Fruit fly (Drosophila melanogaster) whole organism, embryonic: ENCODE data around the gene Obp99a.

Experiments
- Atf3 ChIP-seq: fragments of 200-800 bp; sonication (Bioruptor generic); optimal IDR thresholded peaks from 3 replicates; lab custom pipeline; 2016; ENCODE audit warnings: missing biosample characterization, missing genetic modification characterization
- BtbVII ChIP-seq: fragments of 200-800 bp; sonication (Bioruptor generic); optimal IDR thresholded peaks from 3 replicates; lab custom pipeline; 2017; ENCODE audit warnings: missing biosample characterization, mild to moderate bottlenecking, missing genetic modification characterization
- CG10267 ChIP-seq: fragments of 200-800 bp; sonication (Bioruptor generic); optimal IDR thresholded peaks from 2 replicates; lab custom pipeline; 2018; ENCODE audit warnings: missing biosample characterization, mild to moderate bottlenecking, missing genetic modification characterization, moderate library complexity
- CG10321 ChIP-seq: fragments of 200-800 bp; sonication (Bioruptor generic); IDR thresholded peaks from 2 replicates; pipeline ENCODE4 v1.3.6; 2022; ENCODE audit warnings: missing biosample characterization, missing genetic modification characterization
- CG10654 ChIP-seq: fragments of 200-800 bp; sonication (Bioruptor generic); optimal IDR thresholded peaks from 2 replicates; lab custom pipeline; 2016; ENCODE audit warnings: missing biosample characterization, missing genetic modification characterization
- CG11398 ChIP-seq: fragments of 200-800 bp; sonication (Bioruptor generic); optimal IDR thresholded peaks from 2 replicates; lab custom pipeline; 2016; ENCODE audit warnings: missing biosample characterization, missing genetic modification characterization
- CG14050 ChIP-seq: fragments of 200-800 bp; sonication (Bioruptor generic); IDR thresholded peaks from 3 replicates; pipeline ENCODE4 v1.3.6; 2022; ENCODE audit warnings: missing biosample characterization, missing genetic modification characterization
- CG14667 ChIP-seq: fragments of 200-800 bp; sonication (Bioruptor generic); IDR thresholded peaks from 2 replicates; pipeline ENCODE4 v1.3.6; 2022; ENCODE audit warnings: missing biosample characterization, missing genetic modification characterization
- CG15073 ChIP-seq: fragments of 200-800 bp; sonication (Bioruptor generic); optimal IDR thresholded peaks from 2 replicates; lab custom pipeline; 2016; ENCODE audit warnings: missing biosample characterization, missing genetic modification characterization
- CG15514 ChIP-seq: fragments of 200-800 bp; sonication (Bioruptor generic); optimal IDR thresholded peaks from 3 replicates; lab custom pipeline; 2017; ENCODE audit warnings: missing biosample characterization, missing genetic modification characterization, mild to moderate bottlenecking, moderate library complexity, missing genetic modification reagents
- CG15601 ChIP-seq: fragments of 200-800 bp; sonication (Bioruptor generic); optimal IDR thresholded peaks from 3 replicates; lab custom pipeline; 2019; ENCODE audit warnings: missing biosample characterization, mild to moderate bottlenecking, missing genetic modification characterization, moderate library complexity
- CG1832 ChIP-seq: fragments of 200-800 bp; sonication (Bioruptor generic); optimal IDR thresholded peaks from 2 replicates; lab custom pipeline; 2017; ENCODE audit warnings: missing biosample characterization, mild to moderate bottlenecking, missing genetic modification characterization, inconsistent platforms
- CG2120 ChIP-seq: fragments of 200-800 bp; sonication (Bioruptor generic); optimal IDR thresholded peaks from 3 replicates; lab custom pipeline; 2016; ENCODE audit warnings: missing biosample characterization, missing genetic modification characterization
- CG30403 ChIP-seq: fragments of 200-800 bp; sonication (Bioruptor generic); optimal IDR thresholded peaks from 3 replicates; lab custom pipeline; 2016; ENCODE audit warnings: missing biosample characterization, missing genetic modification characterization
- CG31224 ChIP-seq: fragments of 200-800 bp; sonication (Bioruptor generic); IDR thresholded peaks from 2 replicates; pipeline ENCODE4 v1.3.6; 2022; ENCODE audit warnings: missing biosample characterization, missing genetic modification characterization
- CG32767 ChIP-seq: fragments of 200-800 bp; sonication (Bioruptor generic); IDR thresholded peaks from 2 replicates; pipeline ENCODE4 v1.3.6; 2022; ENCODE audit warnings: missing biosample characterization, missing genetic modification characterization
- CG4404 ChIP-seq: fragments of 200-800 bp; sonication (Bioruptor generic); IDR thresholded peaks from 2 replicates; pipeline ENCODE4 v1.3.6; 2022; ENCODE audit warnings: missing biosample characterization, missing genetic modification characterization
- CG4854 ChIP-seq: fragments of 200-800 bp; sonication (Bioruptor generic); optimal IDR thresholded peaks from 2 replicates; lab custom pipeline; 2016; ENCODE audit warnings: missing biosample characterization, missing genetic modification characterization, inconsistent platforms
- CG5180 ChIP-seq: fragments of 200-800 bp; sonication (Bioruptor generic); optimal IDR thresholded peaks from 3 replicates; lab custom pipeline; 2017; ENCODE audit warnings: missing biosample characterization, missing genetic modification characterization, mild to moderate bottlenecking, moderate library complexity, missing genetic modification reagents
- CG8924 ChIP-seq: fragments of 200-800 bp; optimal IDR thresholded peaks from 3 replicates; lab custom pipeline; 2019; ENCODE audit warnings: missing biosample characterization, mild to moderate bottlenecking, missing genetic modification characterization, moderate library complexity
- CG9609 ChIP-seq: fragments of 200-800 bp; sonication (Bioruptor generic); optimal IDR thresholded peaks from 3 replicates; lab custom pipeline; 2016; ENCODE audit warnings: missing biosample characterization, missing genetic modification characterization
- Deaf1 ChIP-seq: fragments of 200-800 bp; optimal IDR thresholded peaks from 3 replicates; lab custom pipeline; 2019; ENCODE audit warnings: missing biosample characterization, mild to moderate bottlenecking, missing genetic modification characterization, moderate library complexity
- Doc2 ChIP-seq: fragments of 200-800 bp; sonication (Bioruptor generic); IDR thresholded peaks from 2 replicates; pipeline ENCODE4 v1.3.6; 2022; ENCODE audit warnings: missing biosample characterization, missing genetic modification characterization
- Eip74EF ChIP-seq, 2 experiments: fragments of 200-800 bp in 1 of 2; fragments of >200 bp in 1 of 2; sonication (Bioruptor generic) in 1 of 2; optimal IDR thresholded peaks; 2 replicates each; lab custom pipeline; 2017 to 2019; ENCODE audit warnings: missing biosample characterization in 2 of 2, missing genetic modification characterization in 2 of 2, mild to moderate bottlenecking in 1 of 2, moderate library complexity in 1 of 2
- Nf-YC ChIP-seq: fragments of 200-800 bp; optimal IDR thresholded peaks from 3 replicates; lab custom pipeline; 2019; ENCODE audit warnings: missing biosample characterization, mild to moderate bottlenecking, missing genetic modification characterization, moderate library complexity
- Pdp1 ChIP-seq, 2 experiments: fragments of 200-800 bp; sonication (Bioruptor generic); optimal IDR thresholded peaks; 3 replicates each; lab custom pipeline; 2016; ENCODE audit warnings: missing biosample characterization in 2 of 2, missing genetic modification characterization in 2 of 2, mild to moderate bottlenecking in 1 of 2, moderate library complexity in 1 of 2
- Rx ChIP-seq: fragments of 200-800 bp; sonication (Bioruptor generic); IDR thresholded peaks from 2 replicates; pipeline ENCODE4 v1.3.6; 2022; ENCODE audit warnings: missing biosample characterization, missing genetic modification characterization
- Xbp1 ChIP-seq: fragments of 200-800 bp; sonication (Bioruptor generic); optimal IDR thresholded peaks from 3 replicates; lab custom pipeline; 2016; ENCODE audit warnings: missing biosample characterization, mild to moderate bottlenecking, missing genetic modification characterization
- YL-1 ChIP-seq: fragments of 200-800 bp; sonication (Bioruptor generic); optimal IDR thresholded peaks from 3 replicates; lab custom pipeline; 2017; ENCODE audit warnings: missing biosample characterization, mild to moderate bottlenecking, missing genetic modification characterization
- ara ChIP-seq: fragments of 200-800 bp; sonication (Bioruptor generic); IDR thresholded peaks from 2 replicates; pipeline ENCODE4 v1.3.6; 2022; ENCODE audit warnings: missing biosample characterization, missing genetic modification characterization
- bcd ChIP-seq: fragments of 200-800 bp; sonication (Bioruptor generic); optimal IDR thresholded peaks from 2 replicates; lab custom pipeline; 2017; ENCODE audit warnings: missing biosample characterization, mild to moderate bottlenecking, missing genetic modification characterization
- bsh ChIP-seq, 2 experiments: fragments of 200-800 bp; sonication (Bioruptor generic); optimal IDR thresholded peaks; 2 replicates each; lab custom pipeline; 2017 to 2018; ENCODE audit warnings: mild to moderate bottlenecking in 2 of 2, missing biosample characterization in 2 of 2, missing genetic modification characterization in 2 of 2, moderate library complexity in 1 of 2
- chinmo ChIP-seq: fragments of 200-800 bp; sonication (Bioruptor generic); IDR thresholded peaks from 4 replicates; pipeline ENCODE4 v1.3.6; 2022; ENCODE audit warnings: missing biosample characterization, missing genetic modification characterization; ENCODE audit not compliant: partially characterized antibody
- corto ChIP-seq: fragments of 200-800 bp; sonication (Bioruptor generic); optimal IDR thresholded peaks from 2 replicates; lab custom pipeline; 2016; ENCODE audit warnings: missing biosample characterization, mild to moderate bottlenecking, missing genetic modification characterization, moderate library complexity
- crol ChIP-seq: fragments of 200-800 bp; sonication (Bioruptor generic); IDR thresholded peaks from 2 replicates; pipeline ENCODE4 v1.3.6; 2022; ENCODE audit warnings: missing biosample characterization, missing genetic modification characterization
- emc ChIP-seq: fragments of 200-800 bp; sonication (Bioruptor generic); optimal IDR thresholded peaks from 2 replicates; lab custom pipeline; 2016; ENCODE audit warnings: missing biosample characterization, missing genetic modification characterization
- ftz-f1 ChIP-seq: fragments of 200-800 bp; sonication (Bioruptor generic); optimal IDR thresholded peaks from 2 replicates; lab custom pipeline; 2016; ENCODE audit warnings: missing biosample characterization, missing genetic modification characterization
- gcm2 ChIP-seq: fragments of 200-800 bp; sonication (Bioruptor generic); optimal IDR thresholded peaks from 2 replicates; lab custom pipeline; 2016; ENCODE audit warnings: missing biosample characterization, missing genetic modification characterization
- gfzf ChIP-seq: fragments of 200-800 bp; sonication (Bioruptor generic); optimal IDR thresholded peaks from 2 replicates; lab custom pipeline; 2016; ENCODE audit warnings: missing biosample characterization, mild to moderate bottlenecking, missing genetic modification characterization, moderate library complexity
- gt ChIP-seq: fragments of 200-800 bp; sonication (Bioruptor generic); IDR thresholded peaks from 2 replicates; pipeline ENCODE4 v1.3.6; 2022; ENCODE audit warnings: missing biosample characterization, missing genetic modification characterization
- jumu ChIP-seq: fragments of 200-800 bp; sonication (Bioruptor generic); optimal IDR thresholded peaks from 3 replicates; lab custom pipeline; 2016; ENCODE audit warnings: missing biosample characterization, missing genetic modification characterization
- oc ChIP-seq: fragments of 200-800 bp; sonication (Bioruptor generic); optimal IDR thresholded peaks from 2 replicates; lab custom pipeline; 2018; ENCODE audit warnings: missing biosample characterization, mild to moderate bottlenecking, missing genetic modification characterization, moderate library complexity
- onecut ChIP-seq: fragments of 200-800 bp; sonication (Bioruptor generic); IDR thresholded peaks from 2 replicates; pipeline ENCODE4 v1.3.6; 2022; ENCODE audit warnings: missing biosample characterization, missing genetic modification characterization
- pros ChIP-seq: fragments of 200-800 bp; sonication (Bioruptor generic); optimal IDR thresholded peaks from 3 replicates; lab custom pipeline; 2019; ENCODE audit warnings: missing biosample characterization, mild to moderate bottlenecking, missing genetic modification characterization, moderate library complexity
- repo ChIP-seq: fragments of 200-800 bp; sonication (Bioruptor generic); optimal IDR thresholded peaks from 2 replicates; lab custom pipeline; 2016; ENCODE audit warnings: missing biosample characterization, missing genetic modification characterization
- run ChIP-seq: fragments of 200-800 bp; sonication (Bioruptor generic); optimal IDR thresholded peaks from 3 replicates; lab custom pipeline; 2018; ENCODE audit warnings: missing biosample characterization, mild to moderate bottlenecking, missing genetic modification characterization
- sens ChIP-seq: fragments of 200-800 bp; sonication (Bioruptor generic); peaks from one replicate; lab custom pipeline; 2016; ENCODE audit warnings: missing biosample characterization, missing genetic modification characterization
- seq ChIP-seq: fragments of 200-800 bp; sonication (Bioruptor generic); IDR thresholded peaks from 2 replicates; pipeline ENCODE4 v1.3.6; 2022; ENCODE audit warnings: missing biosample characterization, missing genetic modification characterization
- slou ChIP-seq: fragments of 200-800 bp; sonication (Bioruptor generic); optimal IDR thresholded peaks from 3 replicates; lab custom pipeline; 2016; ENCODE audit warnings: missing biosample characterization, missing genetic modification characterization
- tin ChIP-seq: fragments of 200-800 bp; sonication (Bioruptor generic); optimal IDR thresholded peaks from 3 replicates; lab custom pipeline; 2016; ENCODE audit warnings: missing biosample characterization, missing genetic modification characterization
- tup ChIP-seq: fragments of 200-800 bp; sonication (Bioruptor generic); optimal IDR thresholded peaks from 2 replicates; lab custom pipeline; 2016; ENCODE audit warnings: missing biosample characterization, mild to moderate bottlenecking, missing genetic modification characterization, moderate library complexity
- vnd ChIP-seq: fragments of 200-800 bp; sonication (Bioruptor generic); IDR thresholded peaks from 3 replicates; pipeline ENCODE4 v1.3.6; 2022; ENCODE audit warnings: missing biosample characterization, missing genetic modification characterization; ENCODE audit not compliant: partially characterized antibody

Gene Obp99a

DNA sequence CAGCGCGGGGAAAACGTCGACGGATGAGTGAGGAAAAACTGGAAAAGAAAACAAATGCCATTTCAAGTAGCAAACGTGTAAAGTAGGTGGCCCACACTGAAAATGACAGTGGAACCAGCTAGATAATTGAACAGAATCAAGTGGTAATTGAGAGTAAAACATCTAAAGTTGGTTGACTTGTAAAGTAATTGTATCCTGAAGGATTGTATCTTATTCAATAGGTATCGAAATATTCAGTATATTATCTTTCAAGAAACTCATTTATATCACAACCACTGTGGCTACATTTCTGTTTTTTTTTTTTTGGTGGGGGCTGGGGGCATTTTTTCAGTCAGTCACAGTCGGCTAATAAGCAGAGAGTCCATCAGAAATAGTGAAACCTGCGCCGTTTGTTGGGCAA, 27.8 kb downstream of the Obp99a start (continued):
- TF ChIP-seq CG14667 (GFP tag; lab: Robert Waterston, UW) (no peak), CG11398 (GFP tag; lab: Kevin White, UChicago) (no peak), CG10654 (GFP tag; lab: Kevin White, UChicago) (no peak), CG8924 (tag; lab: Kevin White, UChicago) (no peak), tin (no peak), jumu (GFP tag; lab: Kevin White, UChicago) (peak; percentile 46), vnd (no peak), chinmo (GFP tag; lab: Robert Waterston, UW) (no peak), pros (no peak), CG4854 (no peak), Xbp1 (peak; percentile 0), Nf-YC (no peak), slou (GFP tag; lab: Kevin White, UChicago) (no peak), tup (GFP tag; lab: Kevin White, UChicago) (no peak), seq (no peak), corto (GFP tag; lab: Kevin White, UChicago) (no peak), Pdp1 (GFP tag; optimal IDR thresholded peaks at IDR 0.05; lab: Kevin White, UChicago) (peak in 1 of 2 experiments; percentile 44), CG32767 (GFP tag; lab: Robert Waterston, UW) (no peak), CG15601 (tag; lab: Kevin White, UChicago) (no peak), CG4404 (GFP tag; lab: Robert Waterston, UW) (no peak), emc (GFP tag; lab: Kevin White, UChicago) (no peak), CG14050 (GFP tag; lab: Robert Waterston, UW) (no peak), CG30403 (GFP tag; lab: Kevin White, UChicago) (peak; percentile 38), oc (no peak), gcm2 (GFP tag; lab: Kevin White, UChicago) (no peak), Eip74EF (GFP tag; optimal IDR thresholded peaks at IDR 0.05; lab: Kevin White, UChicago) (peak in 1 of 2 experiments; percentile 13), repo (GFP tag; lab: Kevin White, UChicago) (no peak), ara (GFP tag; lab: Robert Waterston, UW) (peak; percentile 76), gt (GFP tag; lab: Robert Waterston, UW) (no peak), Rx (GFP tag; lab: Robert Waterston, UW) (no peak; the same call in 1 of the 2 replicates), CG15073 (GFP tag; lab: Kevin White, UChicago) (no peak), BtbVII (GFP tag; lab: Kevin White, UChicago) (no peak), crol (GFP tag; lab: Robert Waterston, UW) (no peak), run (no peak), CG9609 (GFP tag; lab: Kevin White, UChicago) (no peak), CG10267 (tag; lab: Kevin White, UChicago) (no peak), bcd (GFP tag; lab: Kevin White, UChicago) (no peak), onecut (GFP tag; lab: Robert Waterston, UW) (no peak), CG31224 (GFP tag; lab: Robert Waterston, UW) (0 out of 2 replicates have a peak, but pooled peaks have one; percentile 10), CG5180 (GFP tag; lab: Kevin White, UChicago) (no peak), CG10321 (GFP tag; lab: Robert Waterston, UW) (no peak), sens (peak; percentile 83), CG15514 (GFP tag; lab: Kevin White, UChicago) (no peak), CG1832 (GFP tag; lab: Kevin White, UChicago) (no peak), Deaf1 (tag; lab: Kevin White, UChicago) (no peak), bsh (GFP tag; optimal IDR thresholded peaks at IDR 0.05; lab: Kevin White, UChicago) (peak in 1 of 2 experiments; percentile 50), CG2120 (no peak), Atf3 (GFP tag; lab: Kevin White, UChicago) (no peak), ftz-f1 (GFP tag; lab: Kevin White, UChicago) (no peak), Doc2 (GFP tag; lab: Robert Waterston, UW) (no peak), gfzf (GFP tag; lab: Kevin White, UChicago) (no peak), YL-1 (no peak)
